Fruit fly (Drosophila melanogaster): Measurements from ENCODE around the gene NK7.1.

dm6 chr3R:14419386-14420043 is 46.8 kb upstream of the NK7.1 start:
- TF ChIP-seq Hr96 (GFP tag; optimal IDR thresholded peaks at IDR 0.05) (no peak), cnc (optimal IDR thresholded peaks at IDR 0.05) (no peak)

Data from whole organism, adult.